Worm (Caenorhabditis elegans) whole organism, mixed stage, embryonic: Measurements from ENCODE around the gene C15H7.4.

ENCODE experiments used
- M03D4.4 ChIP-seq: sonication (generic microtip); optimal IDR thresholded peaks from 2 replicates; lab custom pipeline; 2017; ENCODE audit warnings: mild to moderate bottlenecking, missing genetic modification characterization, missing compliant biosample characterization
- bed-3 ChIP-seq: fragments of 200-800 bp; sonication (Bioruptor generic); optimal IDR thresholded peaks from 3 replicates; lab custom pipeline; 2018; ENCODE audit warnings: mild to moderate bottlenecking, missing genetic modification characterization, moderate library complexity, missing compliant biosample characterization
- blmp-1 ChIP-seq: fragments of 150-350 bp; optimal IDR thresholded peaks from 2 replicates; lab custom pipeline; 2014; ENCODE audit warnings: missing biosample characterization, missing genetic modification characterization
- ceh-39 ChIP-seq: fragments of 150-350 bp; optimal IDR thresholded peaks from 2 replicates; lab custom pipeline; 2014; ENCODE audit warnings: missing biosample characterization, missing genetic modification characterization
- ceh-43 ChIP-seq: fragments of 200-800 bp; sonication (Bioruptor generic); optimal IDR thresholded peaks from 2 replicates; lab custom pipeline; 2018; ENCODE audit warnings: mild to moderate bottlenecking, missing genetic modification characterization, moderate library complexity, missing compliant biosample characterization
- ceh-83 ChIP-seq: fragments of 200-800 bp; sonication (Bioruptor generic); optimal IDR thresholded peaks from 2 replicates; lab custom pipeline; 2018; ENCODE audit warnings: mild to moderate bottlenecking, missing genetic modification characterization, missing compliant biosample characterization
- ces-1 ChIP-seq: fragments of 150-350 bp; optimal IDR thresholded peaks from 2 replicates; lab custom pipeline; 2014; ENCODE audit warnings: missing biosample characterization, missing genetic modification reagents, missing genetic modification characterization
- cnd-1 ChIP-seq: fragments of 200-800 bp; sonication (Bioruptor generic); optimal IDR thresholded peaks from 2 replicates; lab custom pipeline; 2018; ENCODE audit warnings: mild to moderate bottlenecking, missing genetic modification characterization, missing compliant biosample characterization
- drap-1 ChIP-seq: fragments of 200-800 bp; sonication (Bioruptor generic); optimal IDR thresholded peaks from 3 replicates; lab custom pipeline; 2018; ENCODE audit warnings: mild to moderate bottlenecking, missing genetic modification characterization, missing compliant biosample characterization
- elt-1 ChIP-seq: sonication (generic microtip); optimal IDR thresholded peaks from 2 replicates; lab custom pipeline; 2017; ENCODE audit warnings: missing genetic modification characterization, mild to moderate bottlenecking, missing compliant biosample characterization, antibody characterized with exemption, moderate library complexity, borderline replicate concordance; ENCODE audit not compliant: insufficient read depth
- elt-3 ChIP-seq: fragments of 150-350 bp; optimal IDR thresholded peaks from 2 replicates; lab custom pipeline; 2014; ENCODE audit warnings: missing biosample characterization, missing genetic modification characterization
- ham-2 ChIP-seq: fragments of 200-800 bp; sonication (Bioruptor generic); optimal IDR thresholded peaks from 2 replicates; lab custom pipeline; 2018; ENCODE audit warnings: mild to moderate bottlenecking, missing genetic modification characterization, missing compliant biosample characterization
- hlh-1 ChIP-seq: fragments of 150-350 bp; optimal IDR thresholded peaks from 2 replicates; lab custom pipeline; 2014; ENCODE audit warnings: missing biosample characterization, missing genetic modification reagents, missing genetic modification characterization
- lin-13 ChIP-seq: fragments of 150-350 bp; optimal IDR thresholded peaks from 2 replicates; lab custom pipeline; 2014; ENCODE audit warnings: missing biosample characterization, missing genetic modification characterization
- lin-32 ChIP-seq: fragments of 200-800 bp; sonication (Bioruptor generic); optimal IDR thresholded peaks from 2 replicates; lab custom pipeline; 2018; ENCODE audit warnings: mild to moderate bottlenecking, missing genetic modification characterization, missing compliant biosample characterization
- lsy-2 ChIP-seq: fragments of 150-350 bp; optimal IDR thresholded peaks from 2 replicates; lab custom pipeline; 2014; ENCODE audit warnings: missing biosample characterization, missing genetic modification characterization
- mab-5 ChIP-seq: fragments of 150-350 bp; optimal IDR thresholded peaks from 2 replicates; lab custom pipeline; 2014; ENCODE audit warnings: missing biosample characterization, missing genetic modification characterization
- mep-1 ChIP-seq: fragments of 150-350 bp; optimal IDR thresholded peaks from 2 replicates; lab custom pipeline; 2017; ENCODE audit warnings: missing biosample characterization, missing genetic modification reagents, missing genetic modification characterization, inconsistent platforms
- mls-2 ChIP-seq: sonication (generic microtip); optimal IDR thresholded peaks from 2 replicates; lab custom pipeline; 2016; ENCODE audit warnings: mild to moderate bottlenecking, missing genetic modification characterization, moderate library complexity, missing compliant biosample characterization
- nhr-2 ChIP-seq: fragments of 150-350 bp; optimal IDR thresholded peaks from 2 replicates; lab custom pipeline; 2014; ENCODE audit warnings: missing biosample characterization, missing genetic modification characterization
- nhr-237 ChIP-seq: fragments of 150-350 bp; optimal IDR thresholded peaks from 2 replicates; lab custom pipeline; 2014; ENCODE audit warnings: missing biosample characterization, missing genetic modification characterization
- nhr-28 ChIP-seq: fragments of 150-350 bp; optimal IDR thresholded peaks from 2 replicates; lab custom pipeline; 2014; ENCODE audit warnings: missing biosample characterization, missing genetic modification characterization
- nhr-76 ChIP-seq: sonication (generic microtip); optimal IDR thresholded peaks from 2 replicates; lab custom pipeline; 2017; ENCODE audit warnings: missing biosample characterization, missing genetic modification characterization
- pha-4 ChIP-seq: fragments of 150-350 bp; optimal IDR thresholded peaks from 2 replicates; lab custom pipeline; 2018; ENCODE audit warnings: missing biosample characterization, missing genetic modification reagents, missing genetic modification characterization
- sem-2 ChIP-seq: fragments of 200-800 bp; sonication (Bioruptor generic); optimal IDR thresholded peaks from 2 replicates; lab custom pipeline; 2018; ENCODE audit warnings: mild to moderate bottlenecking, missing genetic modification characterization, missing compliant biosample characterization
- snpc-4 ChIP-seq: fragments of 150-350 bp; optimal IDR thresholded peaks from 2 replicates; lab custom pipeline; 2014; ENCODE audit warnings: missing biosample characterization, missing genetic modification characterization
- sptf-1 ChIP-seq: sonication (generic microtip); optimal IDR thresholded peaks from 2 replicates; lab custom pipeline; 2017; ENCODE audit warnings: mild to moderate bottlenecking, missing genetic modification characterization, moderate library complexity, missing compliant biosample characterization
- tbx-8 ChIP-seq: fragments of 200-800 bp; sonication (Bioruptor generic); optimal IDR thresholded peaks from 2 replicates; lab custom pipeline; 2018; ENCODE audit warnings: mild to moderate bottlenecking, missing genetic modification characterization, moderate library complexity, missing compliant biosample characterization
- unc-120 ChIP-seq: sonication (generic microtip); optimal IDR thresholded peaks from 2 replicates; lab custom pipeline; 2017; ENCODE audit warnings: missing genetic modification characterization, missing compliant biosample characterization; ENCODE audit not compliant: poor library complexity, severe bottlenecking
- unc-62 ChIP-seq: fragments of 150-350 bp; optimal IDR thresholded peaks from 2 replicates; lab custom pipeline; 2014; ENCODE audit warnings: missing biosample characterization, missing genetic modification reagents, missing genetic modification characterization
- ztf-11 ChIP-seq: fragments of 150-350 bp; optimal IDR thresholded peaks from 2 replicates; lab custom pipeline; 2014; ENCODE audit warnings: missing biosample characterization, missing genetic modification characterization

Gene C15H7.4

DNA sequence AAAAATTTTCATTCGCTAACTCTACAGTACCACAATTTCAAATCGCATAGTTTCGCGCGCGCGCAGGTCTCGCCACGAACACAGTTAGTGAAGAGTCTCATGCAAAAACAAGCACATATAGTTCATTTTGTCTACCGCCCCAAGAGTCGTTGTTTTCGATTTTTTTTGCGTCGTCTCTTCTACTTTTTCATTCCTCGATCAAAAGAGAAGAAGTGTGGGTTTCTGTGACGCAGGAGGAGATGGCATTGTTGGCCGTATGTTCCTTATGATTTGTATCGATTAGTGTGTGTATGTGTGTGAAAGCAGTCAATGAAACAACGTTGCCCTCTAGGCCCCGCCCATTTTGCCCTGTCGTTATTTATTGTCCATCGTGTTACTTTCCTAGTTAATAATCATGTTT is 42.2 kb upstream of the C15H7.4 start:
- TF ChIP-seq ceh-39 (tag; lab: Kevin White, UChicago) = no peak
- no peak for TF ChIP-seq elt-1 (tag; lab: Kevin White, UChicago)
- TF ChIP-seq mep-1 = no peak
- TF ChIP-seq pha-4 = no peak
- no peak for TF ChIP-seq blmp-1 (tag; lab: Kevin White, UChicago)
- TF ChIP-seq M03D4.4 (tag; lab: Kevin White, UChicago) = no peak
- no peak for TF ChIP-seq ztf-11 (tag; lab: Kevin White, UChicago)
- no peak for TF ChIP-seq tbx-8 (GFP tag; lab: Kevin White, UChicago)
- TF ChIP-seq snpc-4 (tag; lab: Kevin White, UChicago) = no peak

DNA sequence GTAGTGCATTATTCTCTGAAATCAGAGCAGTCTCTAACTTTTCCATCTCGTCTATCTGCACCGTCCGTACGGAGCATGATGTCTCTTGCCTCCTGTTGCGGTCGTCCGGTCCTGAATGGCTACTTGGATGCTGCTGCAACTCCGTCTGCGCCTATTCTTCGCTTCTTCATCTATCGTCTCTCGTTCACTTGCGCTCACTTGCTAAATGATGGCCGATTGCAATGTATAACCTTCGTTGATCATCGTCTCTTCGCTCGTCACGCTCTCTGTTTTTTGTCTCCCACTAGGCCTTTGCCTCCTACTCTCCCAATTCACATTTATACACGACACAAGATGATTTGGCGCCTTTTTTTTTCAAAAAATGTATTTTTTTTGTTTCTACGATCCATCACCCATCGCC is 41.6 kb upstream of the C15H7.4 start:
- TF ChIP-seq sem-2 (GFP tag; lab: Kevin White, UChicago) (no peak), hlh-1 (no peak), mep-1 (no peak), unc-120 (peak; percentile 62), ham-2 (GFP tag; lab: Kevin White, UChicago) (peak; percentile 67), snpc-4 (tag; lab: Kevin White, UChicago) (no peak), ces-1 (no peak), tbx-8 (GFP tag; lab: Kevin White, UChicago) (no peak), mab-5 (tag; lab: Kevin White, UChicago) (no peak)

DNA sequence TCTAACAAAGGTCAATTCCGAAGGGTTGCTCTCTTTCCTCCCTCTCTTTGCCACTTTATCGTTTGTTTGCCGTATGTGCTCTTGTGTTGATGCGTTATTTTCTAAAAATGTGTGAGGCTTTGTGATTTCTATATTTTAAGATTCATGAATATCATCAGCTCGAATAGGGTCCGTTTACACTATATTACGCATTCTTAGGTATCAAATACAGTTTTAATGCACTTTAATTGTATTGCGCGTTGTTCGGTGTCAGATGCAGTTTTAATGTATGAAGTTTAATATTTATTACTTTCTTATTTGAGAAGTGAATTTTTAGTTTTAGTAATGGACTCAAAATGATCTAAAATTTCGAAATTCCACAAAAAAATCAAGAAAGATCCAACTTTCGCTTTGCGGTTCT is 40.7 kb upstream of the C15H7.4 start, which contains the start of gene bud-31:
Gene bud-31 (minus strand): TSS at position 101 of the 400 bp plus-strand sequence.
- TF ChIP-seq mep-1 (no peak), nhr-2 (tag; lab: Kevin White, UChicago) (peak; percentile 78)

DNA sequence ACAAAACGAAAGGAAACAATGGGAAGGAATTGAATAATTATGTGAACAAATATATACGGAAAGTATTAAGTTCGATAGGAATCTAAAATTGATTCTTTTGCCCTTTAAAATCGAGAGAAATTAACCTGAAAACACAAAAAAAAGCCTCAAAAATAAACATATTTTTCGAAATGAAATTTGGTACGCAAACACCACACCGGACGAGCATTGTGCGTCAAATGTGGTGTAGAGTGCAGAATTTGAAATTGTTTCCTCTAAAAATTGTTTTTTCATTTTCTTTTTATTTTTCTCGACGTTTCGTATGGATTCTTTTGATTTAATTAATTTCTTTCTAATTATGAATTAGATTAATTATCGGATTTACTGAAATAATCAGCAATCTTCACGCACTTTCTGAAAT is 39.7 kb upstream of the C15H7.4 start:
- TF ChIP-seq unc-120 (no peak), cnd-1 (tag; lab: Kevin White, UChicago) (no peak), ces-1 (peak; percentile 64), nhr-237 (tag; lab: Kevin White, UChicago) (no peak), nhr-2 (tag; lab: Kevin White, UChicago) (no peak), mls-2 (tag; lab: Kevin White, UChicago) (no peak), mep-1 (no peak), snpc-4 (tag; lab: Kevin White, UChicago) (no peak), ceh-39 (tag; lab: Kevin White, UChicago) (no peak), bed-3 (no peak), nhr-76 (tag; lab: Kevin White, UChicago) (no peak), sptf-1 (tag; lab: Kevin White, UChicago) (peak; percentile 9), lin-32 (GFP tag; lab: Kevin White, UChicago) (no peak), elt-3 (no peak), drap-1 (GFP tag; lab: Kevin White, UChicago) (no peak), ceh-43 (GFP tag; lab: Kevin White, UChicago) (peak; percentile 2), lsy-2 (tag; lab: Kevin White, UChicago) (peak; percentile 31), blmp-1 (tag; lab: Kevin White, UChicago) (no peak), ham-2 (GFP tag; lab: Kevin White, UChicago) (no peak), lin-13 (no peak), nhr-28 (no peak), unc-62 (GFP tag; lab: Kevin White, UChicago) (no peak), pha-4 (no peak), ceh-83 (GFP tag; lab: Kevin White, UChicago) (no peak)

DNA sequence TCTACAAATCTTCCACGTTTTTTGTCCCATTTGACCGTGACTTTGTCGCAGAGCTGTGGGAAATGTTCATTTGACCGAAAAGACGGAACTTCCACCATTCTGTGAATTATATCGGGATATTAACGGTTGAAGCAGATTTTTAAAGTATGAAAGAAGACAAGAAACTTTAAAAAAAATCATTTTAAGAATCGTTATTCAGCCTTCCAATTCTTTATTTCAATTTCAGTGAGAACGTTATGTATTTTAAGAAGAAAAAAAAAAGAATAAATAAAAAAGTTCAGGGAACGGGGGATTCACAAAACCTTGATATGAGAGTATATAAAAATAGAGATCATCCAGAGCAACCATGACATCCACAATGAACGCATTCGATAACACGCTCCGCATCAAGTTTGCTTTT is 38.8 kb upstream of the C15H7.4 start, which contains the start of gene set-3:
Gene set-3 (minus strand): TSS at position 101 of the 400 bp plus-strand sequence.
- TF ChIP-seq cnd-1 (tag; lab: Kevin White, UChicago) (no peak), mls-2 (tag; lab: Kevin White, UChicago) (no peak), ceh-39 (tag; lab: Kevin White, UChicago) (no peak), pha-4 (no peak), nhr-237 (tag; lab: Kevin White, UChicago) (no peak), lsy-2 (tag; lab: Kevin White, UChicago) (no peak), nhr-2 (tag; lab: Kevin White, UChicago) (no peak), ces-1 (no peak)
- TF ChIP-seq, all 35 proteins: peak for 0
